Worm (Caenorhabditis elegans): ENCODE results near the gene atln-2.

DNA sequence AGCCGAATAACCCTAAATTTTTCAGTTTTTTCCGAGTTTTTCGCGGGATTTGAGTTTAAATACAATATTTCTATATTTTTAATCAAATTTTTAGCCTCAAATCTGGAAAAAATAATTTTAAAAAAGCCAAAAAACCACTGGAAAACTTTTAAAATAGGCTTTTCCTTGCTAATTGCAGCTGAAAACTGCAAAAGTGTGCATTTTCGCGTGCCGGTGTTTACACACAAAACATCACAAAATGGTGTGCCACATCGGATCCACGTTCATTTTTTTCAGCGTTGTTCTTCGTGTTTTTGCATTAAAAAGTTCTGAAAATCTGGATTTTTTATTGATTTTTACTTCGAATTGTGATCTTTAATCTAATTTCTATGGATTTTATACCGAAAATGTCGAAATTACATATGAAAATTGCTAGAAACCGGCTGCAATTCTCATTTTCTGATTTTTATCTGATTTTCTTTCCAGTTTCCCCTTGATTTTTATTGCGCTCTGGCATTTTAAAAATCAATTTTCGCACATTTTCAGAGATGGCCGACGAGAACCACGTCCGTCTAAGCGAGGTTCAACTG, 32.2 kb downstream of the atln-2 start, which contains the start of gene Y41E3.7:
- TF ChIP-seq ztf-23 (GFP tag; IDR thresholded peaks at IDR 0.05): no peak
- no peak for TF ChIP-seq tab-1 (GFP tag; IDR thresholded peaks at IDR 0.05)
- TF ChIP-seq cog-1 (tag; optimal IDR thresholded peaks at IDR 0.05): no peak
- no peak for TF ChIP-seq T22C8.4 (GFP tag; IDR thresholded peaks at IDR 0.05)
- no peak for TF ChIP-seq flt-1 (GFP tag; IDR thresholded peaks at IDR 0.05)
- no peak for TF ChIP-seq med-1 (GFP tag; optimal IDR thresholded peaks at IDR 0.05; ENCODE audit: insufficient read depth)
- no peak for TF ChIP-seq klf-2 (GFP tag; conservative IDR thresholded peaks at IDR 0.05)
- TF ChIP-seq ref-1 (GFP tag; conservative IDR thresholded peaks at IDR 0.05): no peak
- no peak for TF ChIP-seq ztf-29 (GFP tag; IDR thresholded peaks at IDR 0.05)
